Worm (Caenorhabditis elegans) whole organism, late embryonic: ENCODE results near the gene Y75B8A.32.

Source experiments
- ceh-18 ChIP-seq: sonication (generic microtip); optimal IDR thresholded peaks from 2 replicates; lab custom pipeline; 2016; ENCODE audit warnings: missing genetic modification characterization, missing compliant biosample characterization
- ceh-45 ChIP-seq: fragments of 200-800 bp; sonication (Bioruptor generic); IDR thresholded peaks from 2 replicates; pipeline ENCODE4 v1.3.6; 2022; ENCODE audit warnings: missing genetic modification reagents, missing genetic modification characterization, missing compliant biosample characterization
- dmd-4 ChIP-seq: sonication (generic microtip); optimal IDR thresholded peaks from 2 replicates; lab custom pipeline; 2016; ENCODE audit warnings: borderline replicate concordance, missing genetic modification characterization, missing compliant biosample characterization
- fax-1 ChIP-seq: sonication (generic microtip); optimal IDR thresholded peaks from 2 replicates; lab custom pipeline; 2016; ENCODE audit warnings: missing genotype, missing genetic modification characterization, missing compliant biosample characterization
- fkh-10 ChIP-seq: fragments of 150-350 bp; optimal IDR thresholded peaks from 2 replicates; lab custom pipeline; 2014; ENCODE audit warnings: missing biosample characterization, missing genetic modification reagents, missing genetic modification characterization
- hlh-30 ChIP-seq: sonication (generic microtip); optimal IDR thresholded peaks from 2 replicates; lab custom pipeline; 2017; ENCODE audit warnings: antibody characterized with exemption, missing genetic modification characterization, missing compliant biosample characterization; ENCODE audit not compliant: insufficient read depth
- npax-4 ChIP-seq: sonication (generic microtip); optimal IDR thresholded peaks from 2 replicates; lab custom pipeline; 2016; ENCODE audit warnings: missing genetic modification characterization, missing compliant biosample characterization
- odd-2 ChIP-seq: sonication (generic microtip); optimal IDR thresholded peaks from 2 replicates; lab custom pipeline; 2017; ENCODE audit warnings: antibody characterized with exemption, mild to moderate bottlenecking, missing genetic modification characterization, missing compliant biosample characterization
- pqm-1 ChIP-seq: sonication (generic microtip); optimal IDR thresholded peaks from 2 replicates; lab custom pipeline; 2016; ENCODE audit warnings: missing genetic modification characterization, missing compliant biosample characterization
- rnt-1 ChIP-seq: sonication (generic microtip); optimal IDR thresholded peaks from 2 replicates; lab custom pipeline; 2016; ENCODE audit warnings: missing genetic modification characterization, missing compliant biosample characterization
- tbx-2 ChIP-seq: sonication (generic microtip); optimal IDR thresholded peaks from 2 replicates; lab custom pipeline; 2016; ENCODE audit warnings: missing genetic modification characterization, missing compliant biosample characterization
- unc-86 ChIP-seq: sonication (generic microtip); optimal IDR thresholded peaks from 2 replicates; lab custom pipeline; 2016; ENCODE audit warnings: missing genetic modification characterization, missing compliant biosample characterization

ce11 chrIII:12398468-12398867, 40.1 kb upstream of the Y75B8A.32 start:
- no peak for TF ChIP-seq fax-1 (tag; lab: Kevin White, UChicago)
- TF ChIP-seq ceh-18 (tag; lab: Kevin White, UChicago) = no peak
- no peak for TF ChIP-seq hlh-30 (tag; lab: Kevin White, UChicago)
- no peak for TF ChIP-seq fkh-10 (GFP tag; lab: Kevin White, UChicago)
- no peak for TF ChIP-seq dmd-4 (tag; lab: Kevin White, UChicago)
- TF ChIP-seq tbx-2 (tag; lab: Kevin White, UChicago) = no peak
- TF ChIP-seq ceh-45 = no peak
- TF ChIP-seq unc-86 = no peak
- no peak for TF ChIP-seq odd-2 (tag; lab: Kevin White, UChicago)
- TF ChIP-seq pqm-1 (tag; lab: Kevin White, UChicago) = no peak
- TF ChIP-seq npax-4 (tag; lab: Kevin White, UChicago) = no peak
- no peak for TF ChIP-seq rnt-1 (tag; lab: Kevin White, UChicago)
